Fruit fly (Drosophila melanogaster) whole organism, wandering third instar larva: ENCODE results near the gene Irbp18.

ENCODE experiments used
- Abd-B ChIP-seq: fragments of >200 bp; optimal IDR thresholded peaks from 2 replicates; lab custom pipeline; 2017; ENCODE audit warnings: missing biosample characterization, missing genetic modification characterization
- CG9705 ChIP-seq: fragments of 200-800 bp; sonication (Bioruptor generic); optimal IDR thresholded peaks from 2 replicates; lab custom pipeline; 2018; ENCODE audit warnings: missing biosample characterization, mild to moderate bottlenecking, missing genetic modification characterization
- CrebA ChIP-seq: fragments of 200-800 bp; sonication (Bioruptor generic); optimal IDR thresholded peaks from 2 replicates; lab custom pipeline; 2016; ENCODE audit warnings: missing biosample characterization, mild to moderate bottlenecking, missing genetic modification characterization, borderline replicate concordance
- Dfd ChIP-seq: fragments of >200 bp; optimal IDR thresholded peaks from 2 replicates; lab custom pipeline; 2017; ENCODE audit warnings: missing biosample characterization, missing genetic modification characterization
- Dif ChIP-seq: fragments of 200-275, 200-300 bp; sonication (Bioruptor generic); optimal IDR thresholded peaks from 2 replicates; lab custom pipeline; 2018; ENCODE audit warnings: missing biosample characterization, missing genetic modification characterization; ENCODE audit not compliant: partially characterized antibody
- GATAd ChIP-seq: sonication (Bioruptor generic); optimal IDR thresholded peaks from 2 replicates; lab custom pipeline; 2016; ENCODE audit warnings: missing biosample characterization, missing genetic modification characterization
- HLH106 ChIP-seq: fragments of 200-800 bp; optimal IDR thresholded peaks from 3 replicates; lab custom pipeline; 2019; ENCODE audit warnings: missing biosample characterization, mild to moderate bottlenecking, missing genetic modification characterization, moderate library complexity
- Hnf4 ChIP-seq: fragments of 200-800 bp; sonication (Bioruptor generic); optimal IDR thresholded peaks from 2 replicates; lab custom pipeline; 2016; ENCODE audit warnings: missing biosample characterization, mild to moderate bottlenecking, missing genetic modification characterization
- Hr78 ChIP-seq: fragments of >200 bp; optimal IDR thresholded peaks from 2 replicates; lab custom pipeline; 2017; ENCODE audit warnings: missing biosample characterization, missing genetic modification characterization
- Jra ChIP-seq: sonication (Bioruptor generic); optimal IDR thresholded peaks from 2 replicates; lab custom pipeline; 2016; ENCODE audit warnings: missing biosample characterization, missing genetic modification characterization
- Myc ChIP-seq: fragments of >200 bp; optimal IDR thresholded peaks from 2 replicates; lab custom pipeline; 2017
- N ChIP-seq: fragments of >200 bp; optimal IDR thresholded peaks from 2 replicates; lab custom pipeline; 2018; ENCODE audit warnings: missing biosample characterization, missing external identifiers, missing genetic modification characterization
- OdsH ChIP-seq: fragments of 200-800 bp; sonication (Bioruptor generic); optimal IDR thresholded peaks from 2 replicates; lab custom pipeline; 2016; ENCODE audit warnings: missing biosample characterization, mild to moderate bottlenecking, missing genetic modification characterization
- Sp1 ChIP-seq: fragments of 200-800 bp; sonication (Bioruptor generic); optimal IDR thresholded peaks from 3 replicates; lab custom pipeline; 2019; ENCODE audit warnings: missing biosample characterization, mild to moderate bottlenecking, missing genetic modification characterization, moderate library complexity
- br ChIP-seq: fragments of 200-800 bp; sonication (Bioruptor generic); optimal IDR thresholded peaks from 2 replicates; lab custom pipeline; 2016; ENCODE audit warnings: missing biosample characterization, missing genetic modification characterization
- brk ChIP-seq: fragments of 200-800 bp; sonication (Bioruptor generic); optimal IDR thresholded peaks from 2 replicates; lab custom pipeline; 2016; ENCODE audit warnings: missing biosample characterization, mild to moderate bottlenecking, missing genetic modification characterization
- dl ChIP-seq, 2 experiments: fragments of 175-275, 200-275 bp in 1 of 2; fragments of 200-275 bp in 1 of 2; sonication (Bioruptor generic); optimal IDR thresholded peaks; lab custom pipeline; 2018; ENCODE audit warnings: mild to moderate bottlenecking in 2 of 2, missing biosample characterization in 2 of 2, missing genetic modification characterization in 2 of 2, moderate library complexity in 2 of 2; ENCODE audit not compliant: partially characterized antibody in 2 of 2, insufficient read depth in 1 of 2
- dmrt93B ChIP-seq: fragments of 200-800 bp; sonication (Bioruptor generic); optimal IDR thresholded peaks from 2 replicates; lab custom pipeline; 2018; ENCODE audit warnings: missing biosample characterization, mild to moderate bottlenecking, missing genetic modification characterization
- dsf ChIP-seq: sonication (Bioruptor generic); optimal IDR thresholded peaks from 2 replicates; lab custom pipeline; 2016; ENCODE audit warnings: missing biosample characterization, missing genetic modification characterization, borderline replicate concordance
- ey ChIP-seq: fragments of 200-800 bp; sonication (Bioruptor generic); optimal IDR thresholded peaks from 2 replicates; lab custom pipeline; 2016; ENCODE audit warnings: missing biosample characterization, missing genetic modification characterization
- foxo ChIP-seq, 2 experiments: fragments of 200-800 bp; sonication (Bioruptor generic); optimal IDR thresholded peaks; 2 replicates in 1 of 2; 3 replicates in 1 of 2; lab custom pipeline; 2016 to 2017; ENCODE audit warnings: missing biosample characterization in 2 of 2, missing genetic modification characterization in 2 of 2
- fru ChIP-seq: fragments of 200-800 bp; sonication (Bioruptor generic); optimal IDR thresholded peaks from 3 replicates; lab custom pipeline; 2016; ENCODE audit warnings: missing biosample characterization, mild to moderate bottlenecking, missing genetic modification characterization
- h ChIP-seq: fragments of 200-800 bp; sonication (Bioruptor generic); optimal IDR thresholded peaks from 3 replicates; lab custom pipeline; 2016; ENCODE audit warnings: missing biosample characterization, mild to moderate bottlenecking, missing genetic modification characterization
- lola ChIP-seq: fragments of >200 bp; optimal IDR thresholded peaks from 2 replicates; lab custom pipeline; 2017; ENCODE audit warnings: missing biosample characterization, missing genetic modification characterization
- pan ChIP-seq: fragments of >200 bp; optimal IDR thresholded peaks from 2 replicates; lab custom pipeline; 2017
- psq ChIP-seq: fragments of 200-800 bp; sonication (Bioruptor generic); optimal IDR thresholded peaks from 3 replicates; lab custom pipeline; 2017; ENCODE audit warnings: missing biosample characterization, mild to moderate bottlenecking, missing genetic modification characterization, moderate library complexity
- sage ChIP-seq: fragments of 200-800 bp; sonication (Bioruptor generic); optimal IDR thresholded peaks from 2 replicates; lab custom pipeline; 2016; ENCODE audit warnings: missing biosample characterization, mild to moderate bottlenecking, missing genetic modification characterization
- sv ChIP-seq: fragments of 200-800 bp; sonication (Bioruptor generic); optimal IDR thresholded peaks from 3 replicates; lab custom pipeline; 2016; ENCODE audit warnings: missing biosample characterization, missing genetic modification characterization
- tai ChIP-seq: sonication (Bioruptor generic); optimal IDR thresholded peaks from 2 replicates; lab custom pipeline; 2016; ENCODE audit warnings: missing biosample characterization, missing genetic modification characterization
- woc ChIP-seq: sonication (Bioruptor generic); optimal IDR thresholded peaks from 2 replicates; lab custom pipeline; 2016; ENCODE audit warnings: missing biosample characterization, mild to moderate bottlenecking, missing genetic modification characterization

Gene Irbp18

dm6 chr3L:11107935-11108334 lies 9.9 kb upstream of the Irbp18 start, which contains the start of gene CG12522:
CG12522 (plus strand) TSS chr3L:11108235.
- TF ChIP-seq Dfd (GFP tag; lab: Kevin White, UChicago), result no peak
- no peak for TF ChIP-seq foxo (GFP tag; optimal IDR thresholded peaks at IDR 0.05; lab: Kevin White, UChicago)
- no peak for TF ChIP-seq CG9705 (GFP tag; lab: Kevin White, UChicago)
- TF ChIP-seq OdsH (GFP tag; lab: Kevin White, UChicago), result no peak
- no peak for TF ChIP-seq HLH106 (tag; lab: Kevin White, UChicago)
- no peak for TF ChIP-seq woc (GFP tag; lab: Kevin White, UChicago)
- no peak for TF ChIP-seq Jra (GFP tag; lab: Kevin White, UChicago)
- no peak for TF ChIP-seq GATAd (GFP tag; lab: Kevin White, UChicago)
- no peak for TF ChIP-seq pan
- TF ChIP-seq br (GFP tag; lab: Kevin White, UChicago), result no peak
- TF ChIP-seq lola (GFP tag; lab: Kevin White, UChicago), result no peak

DNA sequence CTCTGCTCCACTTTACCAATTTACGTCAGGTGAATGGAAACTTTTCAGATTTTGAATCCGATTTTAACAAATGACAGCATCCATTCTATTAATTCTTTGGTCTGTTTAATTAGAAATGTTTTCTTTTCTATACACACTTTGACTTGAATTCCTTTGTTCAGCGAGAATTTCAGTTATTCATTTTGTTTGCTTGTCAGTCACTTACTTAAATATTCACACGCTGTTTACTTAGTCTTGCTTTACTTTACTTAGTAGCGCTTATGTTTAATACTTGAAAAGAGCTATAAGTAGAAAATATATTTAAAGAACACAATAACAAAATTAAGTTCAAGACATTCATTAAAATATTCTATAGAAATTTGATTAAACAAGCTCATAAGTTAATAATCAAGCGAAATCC lies 9.4 kb upstream of the Irbp18 start, which contains the start of gene CG32073:
Gene CG32073 (minus strand): TSS at position 151 of the 400 bp plus-strand sequence.
- TF ChIP-seq Dif (no peak), h (GFP tag; lab: Kevin White, UChicago) (no peak), foxo (GFP tag; optimal IDR thresholded peaks at IDR 0.05; lab: Kevin White, UChicago) (no peak), CG9705 (GFP tag; lab: Kevin White, UChicago) (no peak)
- TF ChIP-seq, all 38 proteins: peak for 0

DNA sequence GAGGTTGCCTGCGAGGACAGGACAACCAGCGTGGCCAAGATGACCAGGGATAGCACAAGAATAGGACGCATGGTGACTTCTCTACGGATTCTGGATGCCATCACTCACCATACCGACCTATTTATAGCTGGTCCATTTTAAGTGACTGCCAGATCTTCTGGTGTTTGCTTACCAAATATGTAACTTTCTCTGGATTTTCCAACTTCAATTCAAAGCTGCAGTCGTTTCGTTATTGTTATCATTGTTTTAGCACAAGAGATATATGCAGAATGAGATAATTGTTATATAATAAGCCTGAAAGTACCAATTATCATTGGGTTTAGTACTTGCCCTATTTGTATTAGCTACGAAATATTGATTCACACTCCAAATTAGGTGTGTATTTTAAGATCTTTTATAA lies 5.8 kb upstream of the Irbp18 start, which contains the start of gene CG32071:
Gene CG32071 (minus strand): TSS at position 101 of the 400 bp plus-strand sequence.
- TF ChIP-seq Abd-B (GFP tag; lab: Kevin White, UChicago) (no peak), sv (no peak), HLH106 (tag; lab: Kevin White, UChicago) (no peak), woc (GFP tag; lab: Kevin White, UChicago) (no peak), Dif (no peak), Hr78 (GFP tag; lab: Kevin White, UChicago) (no peak), CG9705 (GFP tag; lab: Kevin White, UChicago) (no peak), N (GFP tag; lab: Kevin White, UChicago) (no peak), psq (no peak), Sp1 (GFP tag; lab: Kevin White, UChicago) (no peak), dsf (no peak), OdsH (GFP tag; lab: Kevin White, UChicago) (no peak)

- TF ChIP-seq fru (GFP tag; lab: Kevin White, UChicago) (no peak), OdsH (GFP tag; lab: Kevin White, UChicago) (no peak), ey (GFP tag; lab: Kevin White, UChicago) (no peak), sage (no peak), Hnf4 (no peak), h (GFP tag; lab: Kevin White, UChicago) (no peak), N (GFP tag; lab: Kevin White, UChicago) (no peak), Myc (no peak), brk (no peak), dl (GFP tag; optimal IDR thresholded peaks at IDR 0.05; lab: Kevin White, UChicago; ENCODE audit: insufficient read depth in 1 of 2, partially characterized antibody in 2 of 2) (no peak), woc (GFP tag; lab: Kevin White, UChicago) (no peak), dsf (no peak)
- TF ChIP-seq, all 38 proteins: peak for 0
Observed at dm6 chr3L:11102930-11103329, 4.9 kb upstream of the Irbp18 start, which contains the start of gene Elo68alpha. Elo68alpha (minus strand) TSS chr3L:11103030.

DNA sequence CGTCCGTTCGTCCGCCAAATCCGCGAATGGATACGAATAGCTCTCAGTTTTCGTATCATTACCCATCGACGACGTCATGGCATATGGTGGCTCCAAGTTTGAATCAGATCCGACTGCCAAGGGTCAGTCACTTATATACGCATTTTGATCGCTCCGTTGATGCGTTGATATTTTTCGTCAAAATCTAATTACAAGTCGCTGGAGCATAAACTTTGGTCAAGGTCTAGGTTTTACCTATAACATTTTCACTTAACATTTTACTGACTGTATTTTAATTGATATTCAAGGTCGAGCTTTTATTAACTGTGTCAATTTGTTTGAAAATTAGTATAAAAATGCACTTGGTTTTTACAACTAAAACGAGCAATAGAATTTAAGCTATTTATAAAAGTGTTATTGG lies 3.6 kb upstream of the Irbp18 start, which contains the start of gene Elo68beta:
Gene Elo68beta (minus strand): TSS at position 101 of the 400 bp plus-strand sequence.
- TF ChIP-seq sv (no peak), sage (no peak), Dfd (GFP tag; lab: Kevin White, UChicago) (no peak), lola (GFP tag; lab: Kevin White, UChicago) (no peak), pan (no peak), h (GFP tag; lab: Kevin White, UChicago) (no peak), ey (GFP tag; lab: Kevin White, UChicago) (no peak), CrebA (GFP tag; lab: Kevin White, UChicago) (no peak), OdsH (GFP tag; lab: Kevin White, UChicago) (no peak), tai (no peak), dmrt93B (GFP tag; lab: Kevin White, UChicago) (no peak), Jra (GFP tag; lab: Kevin White, UChicago) (no peak)
